Fruit fly (Drosophila melanogaster) whole organism, prepupa: Measurements from ENCODE around the gene Ance-3.

Source experiments
- CG11762 ChIP-seq: fragments of 200-800 bp; sonication (Bioruptor generic); optimal IDR thresholded peaks from 3 replicates; lab custom pipeline; 2016; ENCODE audit warnings: missing biosample characterization, missing genetic modification characterization; ENCODE audit not compliant: insufficient read depth
- CG15336 ChIP-seq: fragments of 200-800 bp; sonication (Bioruptor generic); IDR thresholded peaks from 2 replicates; pipeline ENCODE4 v1.3.6; 2022; ENCODE audit warnings: missing biosample characterization, missing genetic modification characterization
- CG1621 ChIP-seq: fragments of 200-800 bp; sonication (Bioruptor generic); optimal IDR thresholded peaks from 3 replicates; lab custom pipeline; 2018; ENCODE audit warnings: missing biosample characterization, mild to moderate bottlenecking, missing genetic modification characterization
- CG3032 ChIP-seq: fragments of 200-800 bp; optimal IDR thresholded peaks from 2 replicates; lab custom pipeline; 2019; ENCODE audit warnings: missing biosample characterization, mild to moderate bottlenecking, missing genetic modification characterization, moderate library complexity
- CG31627 ChIP-seq: fragments of 200-800 bp; sonication (Bioruptor generic); optimal IDR thresholded peaks from 3 replicates; lab custom pipeline; 2016; ENCODE audit warnings: missing biosample characterization, missing genetic modification characterization
- CG32006 ChIP-seq: fragments of 200-800 bp; sonication (Bioruptor generic); optimal IDR thresholded peaks from 3 replicates; lab custom pipeline; 2017; ENCODE audit warnings: missing biosample characterization, mild to moderate bottlenecking, missing genetic modification characterization
- CG4318 ChIP-seq: fragments of 200-800 bp; sonication (Bioruptor generic); optimal IDR thresholded peaks from 3 replicates; lab custom pipeline; 2017; ENCODE audit warnings: missing biosample characterization, mild to moderate bottlenecking, missing genetic modification characterization
- CG6276 ChIP-seq: fragments of 200-800 bp; sonication (Bioruptor generic); optimal IDR thresholded peaks from 2 replicates; lab custom pipeline; 2017; ENCODE audit warnings: missing biosample characterization, mild to moderate bottlenecking, missing genetic modification characterization
- CG6808 ChIP-seq: fragments of 200-800 bp; sonication (Bioruptor generic); optimal IDR thresholded peaks from 3 replicates; lab custom pipeline; 2017; ENCODE audit warnings: missing biosample characterization, missing genetic modification characterization, mild to moderate bottlenecking, moderate library complexity, missing genetic modification reagents
- CG6854 ChIP-seq: fragments of 200-800 bp; sonication (Bioruptor generic); optimal IDR thresholded peaks from 2 replicates; lab custom pipeline; 2017; ENCODE audit warnings: missing biosample characterization, mild to moderate bottlenecking, missing genetic modification characterization
- CG8119 ChIP-seq: fragments of 200-800 bp; sonication (Bioruptor generic); IDR thresholded peaks from 3 replicates; pipeline ENCODE4 v1.3.6; 2022; ENCODE audit warnings: missing biosample characterization, missing genetic modification characterization
- CG8632 ChIP-seq: fragments of 200-800 bp; sonication (Bioruptor generic); optimal IDR thresholded peaks from 3 replicates; lab custom pipeline; 2016; ENCODE audit warnings: missing biosample characterization, missing genetic modification characterization
- CG9139 ChIP-seq: fragments of 200-800 bp; sonication (Bioruptor generic); optimal IDR thresholded peaks from 3 replicates; lab custom pipeline; 2017; ENCODE audit warnings: missing biosample characterization, mild to moderate bottlenecking, missing genetic modification characterization
- Eip78C ChIP-seq: fragments of 200-800 bp; sonication (Bioruptor generic); peaks from one replicate; lab custom pipeline; 2016; ENCODE audit warnings: missing biosample characterization, missing genetic modification characterization
- Eip93F ChIP-seq: fragments of 200-800 bp; sonication (Bioruptor generic); optimal IDR thresholded peaks from 2 replicates; lab custom pipeline; 2016; ENCODE audit warnings: missing biosample characterization, mild to moderate bottlenecking, missing genetic modification characterization
- Ets21C ChIP-seq: fragments of 200-800 bp; sonication (Bioruptor generic); optimal IDR thresholded peaks from 3 replicates; lab custom pipeline; 2016; ENCODE audit warnings: missing biosample characterization, missing genetic modification characterization
- Ets96B ChIP-seq: fragments of 200-800 bp; optimal IDR thresholded peaks from 2 replicates; lab custom pipeline; 2019; ENCODE audit warnings: missing biosample characterization, mild to moderate bottlenecking, missing genetic modification characterization, moderate library complexity
- Gug ChIP-seq: fragments of 200-800 bp; sonication (Bioruptor generic); IDR thresholded peaks from 2 replicates; pipeline ENCODE4 v1.3.6; 2022; ENCODE audit warnings: missing biosample characterization, missing genetic modification characterization
- Hr4 ChIP-seq: fragments of 200-800 bp; sonication (Bioruptor generic); optimal IDR thresholded peaks from 3 replicates; lab custom pipeline; 2016; ENCODE audit warnings: missing biosample characterization, missing genetic modification characterization
- Met ChIP-seq: fragments of 200-800 bp; sonication (Bioruptor generic); optimal IDR thresholded peaks from 3 replicates; lab custom pipeline; 2016; ENCODE audit warnings: missing biosample characterization, missing genetic modification characterization
- OdsH ChIP-seq: fragments of 200-800 bp; sonication (Bioruptor generic); optimal IDR thresholded peaks from 3 replicates; lab custom pipeline; 2016; ENCODE audit warnings: missing biosample characterization, missing genetic modification characterization
- Sox102F ChIP-seq: fragments of 200-800 bp; sonication (Bioruptor generic); optimal IDR thresholded peaks from 2 replicates; lab custom pipeline; 2016; ENCODE audit warnings: missing biosample characterization, mild to moderate bottlenecking, missing genetic modification characterization
- Sox14 ChIP-seq: fragments of 200-800 bp; sonication (Bioruptor generic); optimal IDR thresholded peaks from 3 replicates; lab custom pipeline; 2016; ENCODE audit warnings: missing biosample characterization, missing genetic modification characterization
- acj6 ChIP-seq: fragments of 200-800 bp; sonication (Bioruptor generic); optimal IDR thresholded peaks from 3 replicates; lab custom pipeline; 2016; ENCODE audit warnings: missing biosample characterization, missing genetic modification characterization
- cyc ChIP-seq: fragments of 200-800 bp; sonication (Bioruptor generic); optimal IDR thresholded peaks from 3 replicates; lab custom pipeline; 2016; ENCODE audit warnings: missing biosample characterization, missing genetic modification characterization
- dac ChIP-seq: fragments of 200-800 bp; sonication (Bioruptor generic); optimal IDR thresholded peaks from 2 replicates; lab custom pipeline; 2017; ENCODE audit warnings: missing biosample characterization, mild to moderate bottlenecking, missing genetic modification characterization
- eg ChIP-seq: fragments of 200-800 bp; sonication (Bioruptor generic); IDR thresholded peaks from 3 replicates; pipeline ENCODE4 v1.3.6; 2022; ENCODE audit warnings: missing biosample characterization, missing genetic modification characterization
- esn ChIP-seq: fragments of 200-800 bp; sonication (Bioruptor generic); optimal IDR thresholded peaks from 2 replicates; lab custom pipeline; 2016; ENCODE audit warnings: missing biosample characterization, mild to moderate bottlenecking, missing genetic modification characterization, moderate library complexity
- fd59A ChIP-seq: fragments of 200-800 bp; sonication (Bioruptor generic); optimal IDR thresholded peaks from 2 replicates; lab custom pipeline; 2017; ENCODE audit warnings: missing biosample characterization, mild to moderate bottlenecking, missing genetic modification characterization, missing genetic modification reagents
- fd85E ChIP-seq: fragments of 200-800 bp; sonication (Bioruptor generic); optimal IDR thresholded peaks from 3 replicates; lab custom pipeline; 2016; ENCODE audit warnings: missing biosample characterization, missing genetic modification characterization
- fkh ChIP-seq: fragments of 200-800 bp; sonication (Bioruptor generic); optimal IDR thresholded peaks from 3 replicates; lab custom pipeline; 2017; ENCODE audit warnings: missing biosample characterization, mild to moderate bottlenecking, missing genetic modification characterization, moderate library complexity
- lz ChIP-seq: fragments of 200-800 bp; sonication (Bioruptor generic); optimal IDR thresholded peaks from 3 replicates; lab custom pipeline; 2016; ENCODE audit warnings: missing biosample characterization, missing genetic modification characterization
- net ChIP-seq: fragments of 200-800 bp; sonication (Bioruptor generic); optimal IDR thresholded peaks from 3 replicates; lab custom pipeline; 2016; ENCODE audit warnings: missing biosample characterization, missing genetic modification characterization
- pdm3 ChIP-seq: fragments of 200-800 bp; sonication (Bioruptor generic); optimal IDR thresholded peaks from 3 replicates; lab custom pipeline; 2016; ENCODE audit warnings: missing biosample characterization, missing genetic modification characterization
- ss ChIP-seq, 2 experiments: fragments of 200-800 bp; sonication (Bioruptor generic); optimal IDR thresholded peaks; 2 replicates in 1 of 2; 3 replicates in 1 of 2; lab custom pipeline; 2017 to 2018; ENCODE audit warnings: mild to moderate bottlenecking in 2 of 2, missing biosample characterization in 2 of 2, missing genetic modification characterization in 2 of 2, moderate library complexity in 1 of 2
- svp ChIP-seq: fragments of 200-800 bp; sonication (Bioruptor generic); peaks from one replicate; lab custom pipeline; 2016; ENCODE audit warnings: missing biosample characterization, missing genetic modification characterization
- topi ChIP-seq: fragments of 200-800 bp; sonication (Bioruptor generic); optimal IDR thresholded peaks from 3 replicates; lab custom pipeline; 2016; ENCODE audit warnings: missing biosample characterization, missing genetic modification characterization

Gene Ance-3

dm6 chr2L:13914425-13914824, at the start of gene Ance-3:
TSS of gene Ance-3 (plus strand) at chr2L:13914725.
- TF ChIP-seq CG8632: no peak
- no peak for TF ChIP-seq Ets21C (GFP tag; lab: Kevin White, UChicago)
- TF ChIP-seq Hr4 (GFP tag; lab: Kevin White, UChicago): no peak
- TF ChIP-seq fd59A (GFP tag; lab: Kevin White, UChicago): no peak
- TF ChIP-seq svp (GFP tag; lab: Kevin White, UChicago): no peak
- TF ChIP-seq CG8119 (GFP tag; lab: Robert Waterston, UW): no peak
- TF ChIP-seq Sox102F: no peak
- TF ChIP-seq fkh (GFP tag; lab: Kevin White, UChicago): no peak
- no peak for TF ChIP-seq Met (GFP tag; lab: Kevin White, UChicago)
- no peak for TF ChIP-seq net (GFP tag; lab: Kevin White, UChicago)
- TF ChIP-seq eg (GFP tag; lab: Robert Waterston, UW): no peak
- no peak for TF ChIP-seq dac (GFP tag; lab: Kevin White, UChicago)
- no peak for TF ChIP-seq lz (GFP tag; lab: Kevin White, UChicago)
- no peak for TF ChIP-seq Ets96B (tag; lab: Kevin White, UChicago)
- no peak for TF ChIP-seq fd85E (GFP tag; lab: Kevin White, UChicago)
- TF ChIP-seq acj6 (GFP tag; lab: Kevin White, UChicago): no peak

- TF ChIP-seq Gug (GFP tag; lab: Robert Waterston, UW): no peak
- TF ChIP-seq CG31627 (GFP tag; lab: Kevin White, UChicago): no peak
- TF ChIP-seq CG1621: no peak
- TF ChIP-seq CG11762 (GFP tag; lab: Kevin White, UChicago): no peak
- TF ChIP-seq CG4318 (GFP tag; lab: Kevin White, UChicago): no peak
- no peak for TF ChIP-seq Eip93F
- no peak for TF ChIP-seq CG32006 (GFP tag; lab: Kevin White, UChicago)
- no peak for TF ChIP-seq CG9139 (GFP tag; lab: Kevin White, UChicago)
- no peak for TF ChIP-seq fd85E (GFP tag; lab: Kevin White, UChicago)
- TF ChIP-seq pdm3 (GFP tag; lab: Kevin White, UChicago): no peak
- TF ChIP-seq fd59A (GFP tag; lab: Kevin White, UChicago): no peak
- TF ChIP-seq dac (GFP tag; lab: Kevin White, UChicago): no peak
- TF ChIP-seq cyc (GFP tag; lab: Kevin White, UChicago): no peak
- TF ChIP-seq CG6808 (GFP tag; lab: Kevin White, UChicago): no peak
- TF ChIP-seq Sox14 (GFP tag; lab: Kevin White, UChicago): no peak
- TF ChIP-seq CG15336 (GFP tag; lab: Robert Waterston, UW): no peak
- no peak for TF ChIP-seq eg (GFP tag; lab: Robert Waterston, UW)
Measured at dm6 chr2L:13867653-13868052, 46.9 kb upstream of the Ance-3 start.

- peak in 1 of 2 experiments; percentile 67 for TF ChIP-seq ss (GFP tag; optimal IDR thresholded peaks at IDR 0.05; lab: Kevin White, UChicago)
- no peak for TF ChIP-seq topi
- no peak for TF ChIP-seq CG3032 (tag; lab: Kevin White, UChicago)
Measured at dm6 chr2L:13869400-13869799, 45.1 kb upstream of the Ance-3 start.

- TF ChIP-seq net (GFP tag; lab: Kevin White, UChicago) (no peak), esn (no peak), CG8119 (GFP tag; lab: Robert Waterston, UW) (no peak)
Measured at dm6 chr2L:13873147-13873546, 41.4 kb upstream of the Ance-3 start.

- TF ChIP-seq Sox102F: no peak
- TF ChIP-seq Eip78C (GFP tag; lab: Kevin White, UChicago): peak; percentile 46
- peak; percentile 4 for TF ChIP-seq esn
- no peak for TF ChIP-seq CG6276 (GFP tag; lab: Kevin White, UChicago)
- no peak for TF ChIP-seq CG6854
- TF ChIP-seq Sox14 (GFP tag; lab: Kevin White, UChicago): no peak
- TF ChIP-seq net (GFP tag; lab: Kevin White, UChicago): no peak
- TF ChIP-seq OdsH (GFP tag; lab: Kevin White, UChicago): peak; percentile 3
Measured at dm6 chr2L:13876698-13877097, 37.8 kb upstream of the Ance-3 start.
